Worm (Caenorhabditis elegans) whole organism, young adult: Measurements from ENCODE around the gene arl-8.
"Not testable (repeated sequence)": the region's sequence is repeated elsewhere in the genome, so short reads cannot be mapped to it uniquely, and the experiment has no call there.

Experiments used
- C06A6.2 ChIP-seq: fragments of 200-800 bp; sonication (Bioruptor generic); conservative IDR thresholded peaks from 2 replicates; pipeline ENCODE4 v1.3.6; 2022; ENCODE audit warnings: missing genetic modification characterization, missing compliant biosample characterization
- D2030.7 ChIP-seq: fragments of 200-800 bp; sonication (Bioruptor generic); IDR thresholded peaks from 2 replicates; pipeline ENCODE4 v1.3.6; 2022; ENCODE audit warnings: missing genetic modification reagents, missing genetic modification characterization, missing compliant biosample characterization
- F10E7.11 ChIP-seq: sonication (generic microtip); optimal IDR thresholded peaks from 2 replicates; lab custom pipeline; 2017; ENCODE audit warnings: mild to moderate bottlenecking, missing genetic modification characterization, moderate library complexity, missing compliant biosample characterization
- F49E8.2 ChIP-seq: sonication (generic microtip); optimal IDR thresholded peaks from 3 replicates; lab custom pipeline; 2017; ENCODE audit warnings: missing genetic modification characterization, mild to moderate bottlenecking, missing compliant biosample characterization, antibody characterized with exemption, moderate library complexity; ENCODE audit not compliant: insufficient read depth
- T07F8.4 ChIP-seq: sonication (generic microtip); optimal IDR thresholded peaks from 2 replicates; lab custom pipeline; 2016; ENCODE audit warnings: mild to moderate bottlenecking, missing genetic modification characterization, moderate library complexity, missing compliant biosample characterization
- Y53G8AR.9 ChIP-seq: fragments of 200-800 bp; sonication (Bioruptor generic); conservative IDR thresholded peaks from 2 replicates; pipeline ENCODE4 v1.3.6; 2022; ENCODE audit warnings: missing genetic modification reagents, missing genetic modification characterization, missing compliant biosample characterization
- Y67H2A.10 ChIP-seq: fragments of 200-800 bp; sonication (Bioruptor generic); conservative IDR thresholded peaks from 2 replicates; pipeline ENCODE4 v1.3.6; 2022; ENCODE audit warnings: missing genetic modification reagents, missing genetic modification characterization, missing compliant biosample characterization
- ama-1 ChIP-seq, 3 experiments: fragments of 150-350 bp in 1 of 3; sonication (generic microtip) in 2 of 3; optimal IDR thresholded peaks; 2 replicates each; lab custom pipeline; 2014 to 2018; ENCODE audit warnings: missing biosample characterization in 2 of 3, missing genetic modification characterization in 2 of 3, missing genetic modification reagents in 2 of 3
- attf-6 ChIP-seq: fragments of 200-800 bp; sonication (Bioruptor generic); IDR thresholded peaks from 2 replicates; pipeline ENCODE4 v1.3.6; 2022; ENCODE audit warnings: missing genetic modification reagents, missing genetic modification characterization, missing compliant biosample characterization
- cebp-1 ChIP-seq, 2 experiments: fragments of 200-800 bp in 1 of 2; sonication (Bioruptor generic) in 1 of 2; sonication (generic microtip) in 1 of 2; IDR thresholded peaks in 1 of 2; optimal IDR thresholded peaks in 1 of 2; 2 replicates each; pipeline versions ENCODE4 v1.3.6 to Lab custom; 2017 to 2022; ENCODE audit warnings: missing compliant biosample characterization in 2 of 2, missing genetic modification characterization in 2 of 2, mild to moderate bottlenecking in 1 of 2, missing genetic modification reagents in 1 of 2, moderate library complexity in 1 of 2
- ceh-40 ChIP-seq: fragments of 200-800 bp; sonication (Bioruptor generic); IDR thresholded peaks from 2 replicates; pipeline ENCODE4 v1.3.6; 2022; ENCODE audit warnings: missing genetic modification characterization, missing compliant biosample characterization
- ceh-58 ChIP-seq: fragments of 200-800 bp; sonication (Bioruptor generic); IDR thresholded peaks from 2 replicates; pipeline ENCODE4 v1.3.6; 2022; ENCODE audit warnings: missing genetic modification characterization, missing compliant biosample characterization
- egrh-3 ChIP-seq: fragments of 200-800 bp; sonication (Bioruptor generic); IDR thresholded peaks from 2 replicates; pipeline ENCODE4 v1.3.6; 2022; ENCODE audit warnings: missing genetic modification reagents, missing genetic modification characterization, missing compliant biosample characterization
- him-1 ChIP-seq: sonication (generic microtip); optimal IDR thresholded peaks from 2 replicates; lab custom pipeline; 2016; ENCODE audit warnings: missing genotype, missing genetic modification reagents, missing genetic modification characterization, missing compliant biosample characterization
- hmg-1.2 ChIP-seq: fragments of 200-800 bp; sonication (Bioruptor generic); IDR thresholded peaks from 2 replicates; pipeline ENCODE4 v1.3.6; 2022; ENCODE audit warnings: missing genetic modification reagents, missing genetic modification characterization, missing compliant biosample characterization
- madf-8 ChIP-seq: fragments of 200-800 bp; sonication (Bioruptor generic); conservative IDR thresholded peaks from 2 replicates; pipeline ENCODE4 v1.3.6; 2022; ENCODE audit warnings: missing genetic modification reagents, missing genetic modification characterization, missing compliant biosample characterization
- nhr-179 ChIP-seq: sonication (generic microtip); optimal IDR thresholded peaks from 2 replicates; lab custom pipeline; 2016; ENCODE audit warnings: mild to moderate bottlenecking, missing genetic modification characterization, missing compliant biosample characterization
- nhr-80 ChIP-seq: sonication (generic microtip); optimal IDR thresholded peaks from 2 replicates; lab custom pipeline; 2016; ENCODE audit warnings: missing genetic modification characterization, missing compliant biosample characterization
- nhr-90 ChIP-seq: sonication (generic microtip); optimal IDR thresholded peaks from 2 replicates; lab custom pipeline; 2016; ENCODE audit warnings: missing genotype, mild to moderate bottlenecking, missing genetic modification characterization, missing compliant biosample characterization
- snpc-1.1 ChIP-seq: sonication (generic microtip); optimal IDR thresholded peaks from 2 replicates; lab custom pipeline; 2017; ENCODE audit warnings: missing genetic modification characterization, mild to moderate bottlenecking, missing compliant biosample characterization, antibody characterized with exemption, moderate library complexity, missing genotype, missing genetic modification reagents; ENCODE audit not compliant: insufficient read depth
- snpc-1.3 ChIP-seq: sonication (generic microtip); optimal IDR thresholded peaks from 2 replicates; lab custom pipeline; 2017; ENCODE audit warnings: missing genetic modification characterization, mild to moderate bottlenecking, missing compliant biosample characterization, antibody characterized with exemption, moderate library complexity, missing genotype, missing genetic modification reagents; ENCODE audit not compliant: insufficient read depth
- snpc-3.4 ChIP-seq: sonication (generic microtip); optimal IDR thresholded peaks from 2 replicates; lab custom pipeline; 2017; ENCODE audit warnings: missing genetic modification characterization, mild to moderate bottlenecking, missing compliant biosample characterization, antibody characterized with exemption, moderate library complexity, missing genotype, missing genetic modification reagents
- snpc-4 ChIP-seq, 5 experiments: fragments of 150-350 bp in 1 of 5; sonication (generic microtip) in 4 of 5; optimal IDR thresholded peaks; 2 replicates each; lab custom pipeline; 2014 to 2018; ENCODE audit warnings: missing genetic modification characterization in 5 of 5, missing biosample characterization in 3 of 5, antibody characterized with exemption in 2 of 5, mild to moderate bottlenecking in 2 of 5, missing compliant biosample characterization in 2 of 5, missing genotype in 2 of 5, moderate library complexity in 2 of 5, missing genetic modification reagents in 1 of 5
- sptf-2 ChIP-seq: fragments of 200-800 bp; sonication (Bioruptor generic); optimal IDR thresholded peaks from 2 replicates; lab custom pipeline; 2018; ENCODE audit warnings: mild to moderate bottlenecking, missing genetic modification characterization, missing compliant biosample characterization
- tbx-9 ChIP-seq: sonication (generic microtip); optimal IDR thresholded peaks from 2 replicates; lab custom pipeline; 2016; ENCODE audit warnings: borderline replicate concordance, missing genetic modification characterization, inconsistent platforms, missing compliant biosample characterization
- zfh-2 ChIP-seq: fragments of 200-800 bp; sonication (Bioruptor generic); conservative IDR thresholded peaks from 2 replicates; pipeline ENCODE4 v1.3.6; 2022; ENCODE audit warnings: missing genetic modification reagents, missing genetic modification characterization, missing compliant biosample characterization
- ztf-3 ChIP-seq: fragments of 200-800 bp; sonication (Bioruptor generic); optimal IDR thresholded peaks from 2 replicates; lab custom pipeline; 2018; ENCODE audit warnings: mild to moderate bottlenecking, missing genetic modification characterization, missing compliant biosample characterization

Gene arl-8

ce11 chrIV:14770663-14771062 lies 27.3 kb upstream of the arl-8 start:
- TF ChIP-seq snpc-1.3 (tag; lab: Kevin White, UChicago) (no peak), sptf-2 (no peak), Y53G8AR.9 (GFP tag; lab: Robert Waterston, UW) (0 out of 2 replicates have a peak, but pooled peaks have one; percentile 34), snpc-4 (GFP tag; optimal IDR thresholded peaks at IDR 0.05; lab: Kevin White, UChicago) (no peak), snpc-4 (tag; optimal IDR thresholded peaks at IDR 0.05; lab: Kevin White, UChicago) (peak in 1 of 4 experiments; percentile 73), him-1 (tag; lab: Kevin White, UChicago) (peak; percentile 41), attf-6 (GFP tag; lab: Robert Waterston, UW) (peak; percentile 77)
- TF ChIP-seq, all 124 proteins: peak for 4

- no peak for TF ChIP-seq T07F8.4 (tag; lab: Kevin White, UChicago)
- TF ChIP-seq nhr-80 (tag; lab: Kevin White, UChicago), result no peak
- TF ChIP-seq nhr-90, result no peak
- no peak for TF ChIP-seq tbx-9
- TF ChIP-seq F10E7.11 (tag; lab: Kevin White, UChicago), result no peak
- TF ChIP-seq hmg-1.2 (GFP tag; lab: Robert Waterston, UW), result no peak
- no peak for TF ChIP-seq snpc-1.1 (tag; lab: Kevin White, UChicago)
- TF ChIP-seq madf-8, result no peak
- TF ChIP-seq ceh-40 (GFP tag; lab: Robert Waterston, UW), result no peak
- TF ChIP-seq nhr-179 (tag; lab: Kevin White, UChicago), result no peak
- TF ChIP-seq F49E8.2 (tag; lab: Kevin White, UChicago), result no peak
- TF ChIP-seq egrh-3, result no peak
- no peak for TF ChIP-seq D2030.7 (GFP tag; lab: Robert Waterston, UW)
These were observed 26.6 kb upstream of the arl-8 start, which contains the start of gene degl-1 for ce11 chrIV:14771325-14771724. degl-1 (minus strand) TSS chrIV:14771425.

- TF ChIP-seq egrh-3, result peak; percentile 45; the same call in 1 of the 2 replicates
- peak; percentile 72 for TF ChIP-seq attf-6 (GFP tag; lab: Robert Waterston, UW)
- TF ChIP-seq C06A6.2 (GFP tag; lab: Robert Waterston, UW), result no peak
- TF ChIP-seq snpc-1.1 (tag; lab: Kevin White, UChicago), result peak; percentile 19
- TF ChIP-seq T07F8.4 (tag; lab: Kevin White, UChicago), result no peak
- peak; percentile 17 for TF ChIP-seq snpc-3.4 (tag; lab: Kevin White, UChicago)
- TF ChIP-seq Y67H2A.10 (GFP tag; lab: Robert Waterston, UW), result no peak
- TF ChIP-seq nhr-179 (tag; lab: Kevin White, UChicago), result no peak
- TF ChIP-seq ceh-58 (GFP tag; lab: Robert Waterston, UW), result no peak
- TF ChIP-seq ztf-3, result no peak
- no peak for TF ChIP-seq Y53G8AR.9 (GFP tag; lab: Robert Waterston, UW)
- no peak for TF ChIP-seq cebp-1 (GFP tag; IDR thresholded peaks at IDR 0.05; lab: Robert Waterston, UW)
- peak; percentile 50 for TF ChIP-seq cebp-1 (tag; optimal IDR thresholded peaks at IDR 0.05; lab: Kevin White, UChicago)
- no peak for TF ChIP-seq snpc-4 (GFP tag; optimal IDR thresholded peaks at IDR 0.05; lab: Kevin White, UChicago)
- TF ChIP-seq snpc-4 (tag; optimal IDR thresholded peaks at IDR 0.05; lab: Kevin White, UChicago), result peak in 1 of 4 experiments; percentile 83
- TF ChIP-seq zfh-2, result peak; percentile 67
- no peak for TF ChIP-seq ama-1 (optimal IDR thresholded peaks at IDR 0.05; lab: Kevin White, UChicago)
- no peak for TF ChIP-seq ama-1 (GFP tag; optimal IDR thresholded peaks at IDR 0.05; lab: Kevin White, UChicago)
These were observed 24.5 kb upstream of the arl-8 start, which contains the start of gene Y57G11C.36 for ce11 chrIV:14773280-14774071. Y57G11C.36 (minus strand) TSS chrIV:14773781.

- TF ChIP-seq snpc-4 (GFP tag; optimal IDR thresholded peaks at IDR 0.05; lab: Kevin White, UChicago), result not testable (repeated sequence)
- peak in 1 of 4 experiments; percentile 40 for TF ChIP-seq snpc-4 (tag; optimal IDR thresholded peaks at IDR 0.05; lab: Kevin White, UChicago)
These were observed 23.5 kb upstream of the arl-8 start, which contains the start of gene Y57G11C.51 for ce11 chrIV:14774454-14774853. Y57G11C.51 (minus strand) TSS chrIV:14774554.
